Fruit fly (Drosophila melanogaster) whole organism, embryonic: ENCODE data around the gene Vps13D.

Experiments used
- B-H1 ChIP-seq: fragments of 200-800 bp; sonication (Bioruptor generic); IDR thresholded peaks from 3 replicates; pipeline ENCODE4 v1.3.6; 2022; ENCODE audit warnings: missing biosample characterization, missing genetic modification characterization
- Blimp-1 ChIP-seq: fragments of 200-800 bp; sonication (Bioruptor generic); optimal IDR thresholded peaks from 3 replicates; lab custom pipeline; 2018; ENCODE audit warnings: missing biosample characterization, missing genetic modification characterization, mild to moderate bottlenecking, moderate library complexity, missing genetic modification reagents
- CG10431 ChIP-seq: fragments of 200-800 bp; sonication (Bioruptor generic); optimal IDR thresholded peaks from 3 replicates; lab custom pipeline; 2018; ENCODE audit warnings: missing biosample characterization, mild to moderate bottlenecking, missing genetic modification characterization
- CG11456 ChIP-seq: fragments of 200-800 bp; sonication (Bioruptor generic); IDR thresholded peaks from 3 replicates; pipeline ENCODE4 v1.3.6; 2022; ENCODE audit warnings: missing biosample characterization, missing genetic modification characterization
- CG12155 ChIP-seq: fragments of 200-800 bp; sonication (Bioruptor generic); optimal IDR thresholded peaks from 3 replicates; lab custom pipeline; 2016; ENCODE audit warnings: missing biosample characterization, missing genetic modification characterization
- CG13287 ChIP-seq: fragments of 200-800 bp; sonication (Bioruptor generic); IDR thresholded peaks from 2 replicates; pipeline ENCODE4 v1.3.6; 2022; ENCODE audit warnings: missing biosample characterization, missing genetic modification characterization; ENCODE audit not compliant: partially characterized antibody
- CG13624 ChIP-seq: fragments of 200-800 bp; sonication (Bioruptor generic); optimal IDR thresholded peaks from 2 replicates; lab custom pipeline; 2016; ENCODE audit warnings: missing biosample characterization, missing genetic modification characterization
- CG13775 ChIP-seq: fragments of 200-800 bp; sonication (Bioruptor generic); optimal IDR thresholded peaks from 3 replicates; lab custom pipeline; 2017; ENCODE audit warnings: missing biosample characterization, mild to moderate bottlenecking, missing genetic modification characterization
- CG15479 ChIP-seq: fragments of 200-800 bp; sonication (Bioruptor generic); optimal IDR thresholded peaks from 3 replicates; lab custom pipeline; 2019; ENCODE audit warnings: missing biosample characterization, mild to moderate bottlenecking, missing genetic modification characterization, moderate library complexity
- CG1602 ChIP-seq: fragments of 200-800 bp; sonication (Bioruptor generic); optimal IDR thresholded peaks from 3 replicates; lab custom pipeline; 2016; ENCODE audit warnings: missing biosample characterization, missing genetic modification characterization
- CG17328 ChIP-seq: fragments of 200-800 bp; sonication (Bioruptor generic); IDR thresholded peaks from 2 replicates; pipeline ENCODE4 v1.3.6; 2022; ENCODE audit warnings: missing biosample characterization, missing genetic modification characterization
- CG18476 ChIP-seq: fragments of 200-800 bp; sonication (Bioruptor generic); optimal IDR thresholded peaks from 2 replicates; lab custom pipeline; 2016; ENCODE audit warnings: missing biosample characterization, mild to moderate bottlenecking, missing genetic modification characterization
- CG32767 ChIP-seq: fragments of 200-800 bp; sonication (Bioruptor generic); IDR thresholded peaks from 2 replicates; pipeline ENCODE4 v1.3.6; 2022; ENCODE audit warnings: missing biosample characterization, missing genetic modification characterization
- CG3407 ChIP-seq: fragments of 200-800 bp; sonication (Bioruptor generic); optimal IDR thresholded peaks from 2 replicates; lab custom pipeline; 2018; ENCODE audit warnings: missing biosample characterization, mild to moderate bottlenecking, missing genetic modification characterization
- CG43689 ChIP-seq: fragments of 200-800 bp; sonication (Bioruptor generic); IDR thresholded peaks from 2 replicates; pipeline ENCODE4 v1.3.6; 2022; ENCODE audit warnings: missing biosample characterization, missing genetic modification characterization
- CG6791 ChIP-seq: fragments of 200-800 bp; sonication (Bioruptor generic); IDR thresholded peaks from 3 replicates; pipeline ENCODE4 v1.3.6; 2022; ENCODE audit warnings: missing biosample characterization, missing genetic modification characterization; ENCODE audit not compliant: partially characterized antibody
- CG7357 ChIP-seq: fragments of 200-800 bp; sonication (Bioruptor generic); IDR thresholded peaks from 3 replicates; pipeline ENCODE4 v1.3.6; 2022; ENCODE audit warnings: missing biosample characterization, missing genetic modification characterization
- CG8388 ChIP-seq: fragments of 200-800 bp; sonication (Bioruptor generic); optimal IDR thresholded peaks from 2 replicates; lab custom pipeline; 2019; ENCODE audit warnings: missing biosample characterization, mild to moderate bottlenecking, missing genetic modification characterization, moderate library complexity
- CG8944 ChIP-seq: fragments of 200-800 bp; sonication (Bioruptor generic); optimal IDR thresholded peaks from 3 replicates; lab custom pipeline; 2016; ENCODE audit warnings: missing biosample characterization, missing genetic modification characterization
- Deaf1 ChIP-seq: fragments of 200-800 bp; optimal IDR thresholded peaks from 3 replicates; lab custom pipeline; 2019; ENCODE audit warnings: missing biosample characterization, mild to moderate bottlenecking, missing genetic modification characterization, moderate library complexity
- ERR ChIP-seq: fragments of 200-800 bp; sonication (Bioruptor generic); optimal IDR thresholded peaks from 2 replicates; lab custom pipeline; 2016; ENCODE audit warnings: missing biosample characterization, missing genetic modification characterization
- HHEX ChIP-seq: fragments of 200-800 bp; sonication (Bioruptor generic); optimal IDR thresholded peaks from 3 replicates; lab custom pipeline; 2017; ENCODE audit warnings: missing biosample characterization, mild to moderate bottlenecking, missing genetic modification characterization, missing genetic modification reagents
- HLH4C ChIP-seq: fragments of 200-800 bp; sonication (Bioruptor generic); IDR thresholded peaks from 3 replicates; pipeline ENCODE4 v1.3.6; 2022; ENCODE audit warnings: missing biosample characterization, missing genetic modification characterization; ENCODE audit not compliant: partially characterized antibody
- Lhr ChIP-seq: fragments of 200-800 bp; sonication (Bioruptor generic); optimal IDR thresholded peaks from 3 replicates; lab custom pipeline; 2017; ENCODE audit warnings: mild to moderate bottlenecking, missing biosample characterization, missing genetic modification reagents, missing genetic modification characterization
- NfI ChIP-seq: fragments of 200-800 bp; sonication (Bioruptor generic); optimal IDR thresholded peaks from 3 replicates; lab custom pipeline; 2018; ENCODE audit warnings: missing biosample characterization, mild to moderate bottlenecking, missing genetic modification characterization, moderate library complexity
- Rx ChIP-seq: fragments of 200-800 bp; sonication (Bioruptor generic); IDR thresholded peaks from 2 replicates; pipeline ENCODE4 v1.3.6; 2022; ENCODE audit warnings: missing biosample characterization, missing genetic modification characterization
- Taf1 ChIP-seq: fragments of 200-800 bp; sonication (Bioruptor generic); IDR thresholded peaks from 2 replicates; pipeline ENCODE4 v1.3.6; 2022; ENCODE audit warnings: missing biosample characterization, missing genetic modification characterization
- Vsx1 ChIP-seq: fragments of 200-800 bp; sonication (Bioruptor generic); optimal IDR thresholded peaks from 2 replicates; lab custom pipeline; 2017; ENCODE audit warnings: missing biosample characterization, mild to moderate bottlenecking, missing genetic modification characterization, missing genetic modification reagents
- Xrp1 ChIP-seq: fragments of 200-800 bp; sonication (Bioruptor generic); IDR thresholded peaks from 2 replicates; pipeline ENCODE4 v1.3.6; 2022; ENCODE audit warnings: missing biosample characterization, missing genetic modification characterization
- abd-A ChIP-seq: fragments of 200-800 bp; sonication (Bioruptor generic); optimal IDR thresholded peaks from 3 replicates; lab custom pipeline; 2019; ENCODE audit warnings: missing biosample characterization, mild to moderate bottlenecking, missing genetic modification characterization, moderate library complexity
- btn ChIP-seq: fragments of 200-800 bp; sonication (Bioruptor generic); optimal IDR thresholded peaks from 2 replicates; lab custom pipeline; 2016; ENCODE audit warnings: missing biosample characterization, missing genetic modification characterization
- dimm ChIP-seq: fragments of 200-800 bp; sonication (Bioruptor generic); IDR thresholded peaks from 2 replicates; pipeline ENCODE4 v1.3.6; 2022; ENCODE audit warnings: missing biosample characterization, missing genetic modification characterization
- dmrt11E ChIP-seq: fragments of 200-800 bp; sonication (Bioruptor generic); optimal IDR thresholded peaks from 3 replicates; lab custom pipeline; 2018; ENCODE audit warnings: missing biosample characterization, mild to moderate bottlenecking, missing genetic modification characterization, moderate library complexity
- esg ChIP-seq: fragments of 200-800 bp; sonication (Bioruptor generic); conservative IDR thresholded peaks from 2 replicates; pipeline ENCODE4 v1.3.6; 2022; ENCODE audit warnings: missing biosample characterization, missing genetic modification characterization
- eve ChIP-seq, 2 experiments: fragments of >200 bp; optimal IDR thresholded peaks; 2 replicates each; lab custom pipeline; 2017; ENCODE audit warnings: missing biosample characterization in 2 of 2, missing genetic modification characterization in 2 of 2
- fu2 ChIP-seq: fragments of 200-800 bp; sonication (Bioruptor generic); optimal IDR thresholded peaks from 2 replicates; lab custom pipeline; 2016; ENCODE audit warnings: missing biosample characterization, missing genetic modification characterization
- hb ChIP-seq: fragments of 200-800 bp; sonication (Bioruptor generic); IDR thresholded peaks from 3 replicates; pipeline ENCODE4 v1.3.6; 2022; ENCODE audit warnings: missing biosample characterization, missing genetic modification characterization; ENCODE audit not compliant: partially characterized antibody
- hbn ChIP-seq: fragments of 200-800 bp; sonication (Bioruptor generic); IDR thresholded peaks from 2 replicates; pipeline ENCODE4 v1.3.6; 2022; ENCODE audit warnings: missing biosample characterization, missing genetic modification characterization; ENCODE audit not compliant: partially characterized antibody
- lbe ChIP-seq: fragments of 200-800 bp; sonication (Bioruptor generic); optimal IDR thresholded peaks from 2 replicates; lab custom pipeline; 2016; ENCODE audit warnings: missing biosample characterization, mild to moderate bottlenecking, missing genetic modification characterization
- peb ChIP-seq: fragments of 200-800 bp; sonication (Bioruptor generic); IDR thresholded peaks from 2 replicates; pipeline ENCODE4 v1.3.6; 2022; ENCODE audit warnings: missing biosample characterization, missing genetic modification characterization
- pzg ChIP-seq: fragments of 200-800 bp; sonication (Bioruptor generic); optimal IDR thresholded peaks from 3 replicates; lab custom pipeline; 2018; ENCODE audit warnings: missing biosample characterization, mild to moderate bottlenecking, missing genetic modification characterization, moderate library complexity
- salm ChIP-seq: fragments of 200-800 bp; sonication (Bioruptor generic); optimal IDR thresholded peaks from 2 replicates; lab custom pipeline; 2018; ENCODE audit warnings: missing biosample characterization, mild to moderate bottlenecking, missing genetic modification characterization
- sens-2 ChIP-seq: fragments of 200-800 bp; sonication (Bioruptor generic); IDR thresholded peaks from 2 replicates; pipeline ENCODE4 v1.3.6; 2022; ENCODE audit warnings: missing biosample characterization, missing genetic modification characterization
- slbo ChIP-seq: fragments of 200-800 bp; sonication (Bioruptor generic); IDR thresholded peaks from 2 replicates; pipeline ENCODE4 v1.3.6; 2022; ENCODE audit warnings: missing biosample characterization, missing genetic modification characterization
- trh ChIP-seq: fragments of 200-800 bp; sonication (Bioruptor generic); optimal IDR thresholded peaks from 2 replicates; lab custom pipeline; 2016; ENCODE audit warnings: missing biosample characterization, missing genetic modification characterization
- tx ChIP-seq: fragments of 200-800 bp; sonication (Bioruptor generic); optimal IDR thresholded peaks from 2 replicates; lab custom pipeline; 2016; ENCODE audit warnings: missing biosample characterization, missing genetic modification characterization
- zf30C ChIP-seq: fragments of 200-800 bp; sonication (Bioruptor generic); optimal IDR thresholded peaks from 3 replicates; lab custom pipeline; 2018; ENCODE audit warnings: missing biosample characterization, mild to moderate bottlenecking, missing genetic modification characterization
- zfh2 ChIP-seq: fragments of 200-800 bp; sonication (Bioruptor generic); optimal IDR thresholded peaks from 2 replicates; lab custom pipeline; 2016; ENCODE audit warnings: missing biosample characterization, missing genetic modification characterization

Vps13D gene

dm6 chr3L:12749567-12750535 is 5.0 kb upstream of the Vps13D start, which contains the start of the genes Klc and CG10984 (continued):
- TF ChIP-seq hbn (GFP tag; lab: Robert Waterston, UW) (no peak), CG11456 (GFP tag; lab: Robert Waterston, UW) (no peak; the same call in 2 of the 3 replicates), CG17328 (GFP tag; lab: Robert Waterston, UW) (peak; percentile 60), eve (GFP tag; optimal IDR thresholded peaks at IDR 0.05; lab: Kevin White, UChicago) (peak in 1 of 2 experiments; percentile 87), Lhr (GFP tag; lab: Kevin White, UChicago) (no peak), CG13624 (GFP tag; lab: Kevin White, UChicago) (peak; percentile 53), sens-2 (no peak), CG13775 (peak; percentile 27), CG10431 (no peak), HLH4C (GFP tag; lab: Robert Waterston, UW) (no peak), dimm (GFP tag; lab: Robert Waterston, UW) (no peak), Blimp-1 (GFP tag; lab: Kevin White, UChicago) (no peak), CG7357 (GFP tag; lab: Robert Waterston, UW) (peak; percentile 47; the same call in 1 of the 3 replicates), Taf1 (GFP tag; lab: Robert Waterston, UW) (no peak), fu2 (peak; percentile 42), CG15479 (GFP tag; lab: Kevin White, UChicago) (no peak), salm (tag; lab: Kevin White, UChicago) (peak; percentile 13), esg (GFP tag; lab: Robert Waterston, UW) (peak; percentile 72), CG18476 (GFP tag; lab: Kevin White, UChicago) (peak; percentile 47), CG12155 (peak; percentile 18), Rx (GFP tag; lab: Robert Waterston, UW) (no peak), CG13287 (GFP tag; lab: Robert Waterston, UW) (no peak), CG8944 (peak; percentile 67), ERR (no peak), lbe (GFP tag; lab: Kevin White, UChicago) (peak; percentile 30), Xrp1 (GFP tag; lab: Robert Waterston, UW) (peak; percentile 59), abd-A (tag; lab: Kevin White, UChicago) (no peak), B-H1 (GFP tag; lab: Robert Waterston, UW) (peak; percentile 70), CG3407 (GFP tag; lab: Kevin White, UChicago) (peak; percentile 11), Deaf1 (tag; lab: Kevin White, UChicago) (no peak), HHEX (GFP tag; lab: Kevin White, UChicago) (no peak), trh (GFP tag; lab: Kevin White, UChicago) (no peak), dmrt11E (tag; lab: Kevin White, UChicago) (no peak), CG6791 (GFP tag; lab: Robert Waterston, UW) (0 out of 3 replicates have a peak, but pooled peaks have one; percentile 15), btn (no peak), peb (GFP tag; lab: Robert Waterston, UW) (0 out of 2 replicates have a peak, but pooled peaks have one; percentile 14), CG32767 (GFP tag; lab: Robert Waterston, UW) (no peak), NfI (peak; percentile 68), tx (peak; percentile 43), CG43689 (GFP tag; lab: Robert Waterston, UW) (no peak), Vsx1 (GFP tag; lab: Kevin White, UChicago) (no peak), CG8388 (peak; percentile 66), pzg (GFP tag; lab: Kevin White, UChicago) (peak; percentile 71), slbo (no peak; the same call in 1 of the 2 replicates), zf30C (peak; percentile 71), CG1602 (GFP tag; lab: Kevin White, UChicago) (peak; percentile 39), zfh2 (GFP tag; lab: Kevin White, UChicago) (peak; percentile 64), hb (GFP tag; lab: Robert Waterston, UW) (no peak)
